Worm (Caenorhabditis elegans) whole organism, L2 larva: ENCODE data around the gene fbxc-53.

Source experiments
- F13H6.1 ChIP-seq: sonication (generic microtip); optimal IDR thresholded peaks from 2 replicates; lab custom pipeline; 2016; ENCODE audit warnings: missing genetic modification characterization, missing compliant biosample characterization
- ceh-82 ChIP-seq: fragments of 150-350 bp; optimal IDR thresholded peaks from 2 replicates; lab custom pipeline; 2014; ENCODE audit warnings: missing biosample characterization, missing genetic modification characterization
- fos-1 ChIP-seq: fragments of 150-350 bp; optimal IDR thresholded peaks from 2 replicates; lab custom pipeline; 2014; ENCODE audit warnings: missing biosample characterization, missing genetic modification characterization
- nhr-11 ChIP-seq: fragments of 150-350 bp; optimal IDR thresholded peaks from 2 replicates; lab custom pipeline; 2014; ENCODE audit warnings: missing biosample characterization, missing genetic modification characterization
- unc-55 ChIP-seq: fragments of 150-350 bp; sonication (generic microtip); optimal IDR thresholded peaks from 3 replicates; lab custom pipeline; 2014; ENCODE audit warnings: missing biosample characterization, missing genetic modification reagents, missing genetic modification characterization

DNA sequence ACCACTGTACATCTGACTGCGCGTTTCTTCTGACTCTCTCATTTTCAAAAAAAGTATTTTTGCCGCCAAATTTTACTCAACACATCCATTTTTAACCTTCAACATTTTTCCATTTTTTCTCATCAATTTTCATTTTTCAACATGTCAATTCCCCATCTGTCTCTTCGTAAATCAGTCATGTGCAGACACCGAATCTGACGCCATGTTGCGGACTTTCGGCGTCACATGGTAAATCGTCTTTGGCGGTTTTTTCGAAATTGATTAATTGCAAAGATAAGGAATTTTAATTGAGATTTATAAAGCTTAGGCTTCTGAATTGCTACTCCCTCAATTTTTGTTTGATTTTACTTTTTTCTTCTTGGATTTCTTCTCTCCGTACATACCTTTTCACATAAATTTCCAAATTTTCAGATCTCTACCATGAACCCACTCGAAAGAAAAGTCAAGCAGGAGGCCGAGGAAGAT lies 28.3 kb upstream of the fbxc-53 start, which contains the start of gene F19B10.1:
- TF ChIP-seq unc-55 (GFP tag; lab: Kevin White, UChicago) (peak; percentile 66), nhr-11 (tag; lab: Kevin White, UChicago) (no peak), F13H6.1 (tag; lab: Kevin White, UChicago) (no peak), fos-1 (tag; lab: Kevin White, UChicago) (peak; percentile 78), ceh-82 (tag; lab: Kevin White, UChicago) (no peak)
